Worm (Caenorhabditis elegans) whole organism, L1 larva: ENCODE results near the gene K04C2.5.
A peak's percentile ranks its signal among the peaks of the same experiment; 100 is the strongest.

ENCODE experiments used
- aha-1 ChIP-seq: fragments of 150-350 bp; optimal IDR thresholded peaks from 2 replicates; lab custom pipeline; 2014; ENCODE audit warnings: missing biosample characterization, missing genetic modification characterization
- alr-1 ChIP-seq: fragments of 200-800 bp; sonication (Bioruptor generic); optimal IDR thresholded peaks from 2 replicates; lab custom pipeline; 2018; ENCODE audit warnings: borderline replicate concordance, mild to moderate bottlenecking, missing genetic modification characterization, missing compliant biosample characterization
- ceh-8 ChIP-seq: fragments of 200-800 bp; sonication (Bioruptor generic); optimal IDR thresholded peaks from 2 replicates; lab custom pipeline; 2018; ENCODE audit warnings: mild to moderate bottlenecking, missing genetic modification characterization, moderate library complexity, missing compliant biosample characterization
- ceh-88 ChIP-seq: fragments of 200-800 bp; sonication (Bioruptor generic); IDR thresholded peaks from 2 replicates; pipeline ENCODE4 v1.3.6; 2022; ENCODE audit warnings: missing genetic modification characterization, missing compliant biosample characterization
- ceh-90 ChIP-seq: sonication (generic microtip); optimal IDR thresholded peaks from 2 replicates; lab custom pipeline; 2016; ENCODE audit warnings: missing genetic modification characterization, missing compliant biosample characterization
- dpl-1 ChIP-seq, 3 experiments: fragments of 150-350 bp in 2 of 3; sonication (generic microtip) in 1 of 3; optimal IDR thresholded peaks; 2 replicates each; lab custom pipeline; 2014 to 2017; ENCODE audit warnings: missing biosample characterization in 3 of 3, missing genetic modification characterization in 3 of 3, missing genetic modification reagents in 3 of 3
- efl-1 ChIP-seq, 4 experiments: fragments of 150-350 bp; optimal IDR thresholded peaks in 3 of 4; peaks in 1 of 4; 1 replicate in 1 of 4; 2 replicates in 3 of 4; lab custom pipeline; 2014; ENCODE audit warnings: missing biosample characterization in 2 of 4, missing genetic modification characterization in 2 of 4, missing genetic modification reagents in 2 of 4
- efl-3 ChIP-seq: fragments of 200-800 bp; sonication (Bioruptor generic); optimal IDR thresholded peaks from 2 replicates; lab custom pipeline; 2018; ENCODE audit warnings: mild to moderate bottlenecking, missing genetic modification characterization, missing compliant biosample characterization
- elt-2 ChIP-seq: sonication (generic microtip); optimal IDR thresholded peaks from 2 replicates; lab custom pipeline; 2016; ENCODE audit warnings: missing genetic modification characterization, mild to moderate bottlenecking, inconsistent platforms, missing compliant biosample characterization, missing genetic modification reagents
- fkh-8 ChIP-seq: sonication (generic microtip); optimal IDR thresholded peaks from 2 replicates; lab custom pipeline; 2016; ENCODE audit warnings: mild to moderate bottlenecking, missing genetic modification characterization, missing compliant biosample characterization
- fos-1 ChIP-seq: fragments of 150-350 bp; optimal IDR thresholded peaks from 2 replicates; lab custom pipeline; 2014; ENCODE audit warnings: missing biosample characterization, missing genetic modification characterization
- hlh-4 ChIP-seq: sonication (generic microtip); optimal IDR thresholded peaks from 2 replicates; lab custom pipeline; 2016; ENCODE audit warnings: mild to moderate bottlenecking, missing genetic modification characterization, missing compliant biosample characterization
- irx-1 ChIP-seq: sonication (generic microtip); optimal IDR thresholded peaks from 2 replicates; lab custom pipeline; 2016; ENCODE audit warnings: missing genetic modification characterization, missing compliant biosample characterization
- isw-1 ChIP-seq: fragments of 200-800 bp; sonication (Bioruptor generic); IDR thresholded peaks from 2 replicates; pipeline ENCODE4 v1.3.6; 2022; ENCODE audit warnings: missing genetic modification characterization, missing compliant biosample characterization
- lin-35 ChIP-seq, 2 experiments: fragments of 150-350 bp; optimal IDR thresholded peaks; 2 replicates each; lab custom pipeline; 2014; ENCODE audit warnings: missing biosample characterization in 2 of 2, missing genetic modification characterization in 2 of 2, missing genetic modification reagents in 2 of 2
- lin-39 ChIP-seq: fragments of 150-350 bp; optimal IDR thresholded peaks from 2 replicates; lab custom pipeline; 2014; ENCODE audit warnings: missing biosample characterization, missing genetic modification reagents, missing genetic modification characterization
- lir-3 ChIP-seq: sonication (generic microtip); optimal IDR thresholded peaks from 2 replicates; lab custom pipeline; 2016; ENCODE audit warnings: mild to moderate bottlenecking, missing genetic modification characterization, moderate library complexity, missing compliant biosample characterization; ENCODE audit not compliant: poor library complexity
- mdl-1 ChIP-seq, 2 experiments: fragments of 150-350 bp; optimal IDR thresholded peaks; 2 replicates each; lab custom pipeline; 2014 to 2017; ENCODE audit warnings: missing biosample characterization in 2 of 2, missing genetic modification characterization in 2 of 2, inconsistent platforms in 1 of 2
- mef-2 ChIP-seq: fragments of 150-350 bp; optimal IDR thresholded peaks from 2 replicates; lab custom pipeline; 2014; ENCODE audit warnings: missing biosample characterization, missing genetic modification characterization
- nhr-11 ChIP-seq: fragments of 150-350 bp; optimal IDR thresholded peaks from 2 replicates; lab custom pipeline; 2014; ENCODE audit warnings: missing biosample characterization, missing genetic modification characterization
- nhr-20 ChIP-seq: sonication (generic microtip); optimal IDR thresholded peaks from 2 replicates; lab custom pipeline; 2016; ENCODE audit warnings: mild to moderate bottlenecking, missing genetic modification characterization, missing compliant biosample characterization
- nhr-71 ChIP-seq: sonication (generic microtip); optimal IDR thresholded peaks from 2 replicates; lab custom pipeline; 2016; ENCODE audit warnings: mild to moderate bottlenecking, missing genetic modification characterization, moderate library complexity, missing compliant biosample characterization
- nhr-76 ChIP-seq: sonication (generic microtip); optimal IDR thresholded peaks from 2 replicates; lab custom pipeline; 2017; ENCODE audit warnings: missing biosample characterization, missing genetic modification characterization
- nhr-90 ChIP-seq: sonication (generic microtip); optimal IDR thresholded peaks from 2 replicates; lab custom pipeline; 2016; ENCODE audit warnings: mild to moderate bottlenecking, missing genetic modification characterization, missing compliant biosample characterization; ENCODE audit not compliant: poor library complexity
- pqm-1 ChIP-seq: sonication (generic microtip); optimal IDR thresholded peaks from 3 replicates; lab custom pipeline; 2017; ENCODE audit warnings: missing biosample characterization, missing genetic modification characterization
- rnt-1 ChIP-seq: sonication (generic microtip); optimal IDR thresholded peaks from 2 replicates; lab custom pipeline; 2016; ENCODE audit warnings: mild to moderate bottlenecking, missing genetic modification characterization, moderate library complexity, missing compliant biosample characterization
- snpc-4 ChIP-seq: fragments of 150-350 bp; optimal IDR thresholded peaks from 2 replicates; lab custom pipeline; 2014; ENCODE audit warnings: missing biosample characterization, missing genetic modification characterization
- sptf-1 ChIP-seq: fragments of 150-350 bp; optimal IDR thresholded peaks from 2 replicates; lab custom pipeline; 2014; ENCODE audit warnings: missing biosample characterization, missing genetic modification characterization
- sup-37 ChIP-seq: fragments of 200-800 bp; sonication (Bioruptor generic); optimal IDR thresholded peaks from 2 replicates; lab custom pipeline; 2018; ENCODE audit warnings: mild to moderate bottlenecking, missing genetic modification characterization, missing compliant biosample characterization
- tbx-2 ChIP-seq: sonication (generic microtip); optimal IDR thresholded peaks from 2 replicates; lab custom pipeline; 2016; ENCODE audit warnings: missing genetic modification characterization, missing compliant biosample characterization
- unc-30 ChIP-seq: sonication (generic microtip); optimal IDR thresholded peaks from 2 replicates; lab custom pipeline; 2017; ENCODE audit warnings: missing biosample characterization, missing genetic modification characterization
- unc-62 ChIP-seq: fragments of 150-350 bp; optimal IDR thresholded peaks from 2 replicates; lab custom pipeline; 2014; ENCODE audit warnings: missing biosample characterization, missing genetic modification reagents, missing genetic modification characterization
- unc-98 ChIP-seq: fragments of 200-800 bp; sonication (Bioruptor generic); IDR thresholded peaks from 2 replicates; pipeline ENCODE4 v1.3.6; 2022; ENCODE audit warnings: missing genetic modification characterization, missing compliant biosample characterization
- ztf-11 ChIP-seq, 2 experiments: sonication (generic microtip); optimal IDR thresholded peaks; 2 replicates each; lab custom pipeline; 2016 to 2017; ENCODE audit warnings: missing genetic modification characterization in 2 of 2, missing biosample characterization in 1 of 2, missing compliant biosample characterization in 1 of 2

K04C2.5 gene

DNA sequence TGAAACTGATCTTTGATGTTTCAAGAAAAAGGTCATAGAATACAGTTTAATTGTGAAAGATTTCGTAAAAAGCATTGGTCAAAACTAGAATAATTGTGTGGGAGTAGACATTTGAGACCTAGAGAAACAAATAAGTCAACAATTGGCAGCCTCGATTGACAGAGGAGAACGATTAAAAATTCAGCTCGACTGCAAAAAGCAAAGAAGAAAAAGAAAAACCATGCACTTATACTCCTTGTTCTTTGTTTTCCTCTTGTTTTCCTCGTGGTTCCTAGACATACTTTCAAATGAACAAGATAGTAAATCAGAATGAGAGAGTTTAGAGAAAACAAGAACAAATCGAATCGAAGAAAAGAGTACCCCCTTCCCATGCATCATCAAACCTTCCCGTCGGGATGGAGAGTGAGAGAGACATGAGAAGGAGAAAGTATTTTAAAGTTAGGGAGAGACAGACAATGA, 34.0 kb downstream of the K04C2.5 start (continued):
- TF ChIP-seq nhr-90 (tag; lab: Kevin White, UChicago), result peak; percentile 34
- TF ChIP-seq dpl-1 (GFP tag; optimal IDR thresholded peaks at IDR 0.05; lab: Kevin White, UChicago), result peak; percentile 36 to 45 (median 40)
- TF ChIP-seq rnt-1 (tag; lab: Kevin White, UChicago), result peak; percentile 39
- TF ChIP-seq mdl-1 (tag; optimal IDR thresholded peaks at IDR 0.05; lab: Kevin White, UChicago), result peak in 1 of 2 experiments; percentile 56
- TF ChIP-seq tbx-2, result peak; percentile 40
- peak; percentile 22 to 49 for TF ChIP-seq efl-1 (optimal IDR thresholded peaks at IDR 0.05; lab: Kevin White, UChicago)
- peak in 1 of 2 experiments; percentile 22 for TF ChIP-seq efl-1 (GFP tag; optimal IDR thresholded peaks at IDR 0.05 in 1 of 2; lab: Kevin White, UChicago)
- no peak for TF ChIP-seq efl-3 (GFP tag; lab: Kevin White, UChicago)

DNA sequence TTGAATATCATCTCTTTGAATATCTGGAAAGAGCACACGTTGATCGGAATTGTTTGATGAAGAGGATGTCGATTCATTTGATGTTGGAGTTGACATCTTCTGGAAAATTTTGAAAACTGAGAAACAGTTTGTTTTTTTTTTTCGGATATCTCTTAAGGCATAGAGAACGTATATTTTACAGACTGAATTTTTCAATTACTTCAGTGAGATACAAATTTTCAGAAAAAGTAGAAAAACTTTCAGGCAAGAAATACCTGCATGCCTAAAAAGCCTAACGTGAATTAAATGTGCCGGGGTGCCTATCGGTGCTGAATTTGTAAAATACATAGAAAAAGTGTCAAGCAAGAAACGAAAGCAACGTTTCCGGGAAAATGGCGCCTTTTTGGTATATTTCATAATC, 34.8 kb downstream of the K04C2.5 start, which contains the start of gene zak-1:
TSS of gene zak-1 (minus strand) at position 101 of the 400 bp plus-strand sequence.
- TF ChIP-seq aha-1 (tag; lab: Kevin White, UChicago) (no peak), lir-3 (tag; lab: Kevin White, UChicago) (no peak), unc-98 (GFP tag; lab: Robert Waterston, UW) (no peak), hlh-4 (tag; lab: Kevin White, UChicago) (no peak), snpc-4 (tag; lab: Kevin White, UChicago) (no peak), nhr-76 (tag; lab: Kevin White, UChicago) (no peak), ceh-88 (GFP tag; lab: Robert Waterston, UW) (no peak)

DNA sequence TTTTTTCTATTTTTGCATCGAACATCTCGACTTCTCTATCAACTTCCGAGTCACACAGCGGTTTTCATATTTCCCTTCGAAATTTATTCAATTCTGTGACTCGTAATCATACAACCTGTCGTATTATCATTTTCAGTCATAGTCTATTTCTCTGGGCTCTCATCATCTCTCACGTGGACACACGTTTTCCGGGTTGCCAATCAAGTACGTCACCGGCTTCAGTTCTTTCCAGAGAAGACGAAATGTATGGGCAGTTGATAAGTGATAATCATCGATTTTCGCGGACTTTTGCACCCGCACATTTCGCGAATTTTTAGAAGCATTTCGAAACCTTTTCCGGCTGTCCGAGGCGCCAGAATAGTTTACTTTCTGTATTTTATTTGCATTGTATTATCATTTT, 41.2 kb downstream of the K04C2.5 start, which contains the start of gene srv-1:
TSS of gene srv-1 (plus strand) at position 131 of the 400 bp plus-strand sequence.
- TF ChIP-seq isw-1 (GFP tag; lab: Robert Waterston, UW), result no peak
- no peak for TF ChIP-seq unc-62
- TF ChIP-seq ceh-90 (tag; lab: Kevin White, UChicago), result no peak
- no peak for TF ChIP-seq ztf-11 (tag; optimal IDR thresholded peaks at IDR 0.05; lab: Kevin White, UChicago)
- TF ChIP-seq alr-1 (tag; lab: Kevin White, UChicago), result no peak
- TF ChIP-seq efl-1 (optimal IDR thresholded peaks at IDR 0.05; lab: Kevin White, UChicago), result no peak
- peak in 1 of 2 experiments; percentile 72 for TF ChIP-seq efl-1 (GFP tag; optimal IDR thresholded peaks at IDR 0.05 in 1 of 2; lab: Kevin White, UChicago)
- peak; percentile 8 for TF ChIP-seq nhr-90 (tag; lab: Kevin White, UChicago)
- no peak for TF ChIP-seq ceh-8
- TF ChIP-seq sptf-1, result no peak
- peak; percentile 31 for TF ChIP-seq nhr-71
- no peak for TF ChIP-seq irx-1 (tag; lab: Kevin White, UChicago)
- TF ChIP-seq nhr-20, result no peak
- TF ChIP-seq fos-1, result no peak
- TF ChIP-seq unc-30 (tag; lab: Kevin White, UChicago), result no peak
- no peak for TF ChIP-seq nhr-11 (tag; lab: Kevin White, UChicago)
- peak in 1 of 2 experiments; percentile 14 for TF ChIP-seq lin-35 (GFP tag; optimal IDR thresholded peaks at IDR 0.05; lab: Kevin White, UChicago)
- TF ChIP-seq mef-2, result no peak
- peak; percentile 92 for TF ChIP-seq elt-2 (tag; lab: Kevin White, UChicago)
- no peak for TF ChIP-seq fkh-8 (tag; lab: Kevin White, UChicago)
- peak; percentile 73 for TF ChIP-seq pqm-1 (tag; lab: Kevin White, UChicago)

ce11 chrIII:6848654-6849204, 42.7 kb downstream of the K04C2.5 start, which contains the start of gene dhhc-5:
Gene dhhc-5, minus strand, starts transcription at chrIII:6849059.
- no peak for TF ChIP-seq sup-37
- peak; percentile 68 for TF ChIP-seq elt-2 (tag; lab: Kevin White, UChicago)
- no peak for TF ChIP-seq lin-39 (tag; lab: Kevin White, UChicago)
